Worm (Caenorhabditis elegans) whole organism, L4 larva: ENCODE data around the gene oxi-1.

ENCODE experiments used
- D1046.2 ChIP-seq: fragments of 200-800 bp; sonication (Bioruptor generic); IDR thresholded peaks from 2 replicates; pipeline ENCODE4 v1.3.6; 2022; ENCODE audit warnings: missing genetic modification characterization, missing compliant biosample characterization
- F10B5.3 ChIP-seq: sonication (generic microtip); optimal IDR thresholded peaks from 2 replicates; lab custom pipeline; 2016; ENCODE audit warnings: mild to moderate bottlenecking, missing genetic modification characterization, missing compliant biosample characterization
- F26F4.8 ChIP-seq: fragments of 200-800 bp; sonication (Bioruptor generic); conservative IDR thresholded peaks from 2 replicates; pipeline ENCODE4 v1.3.6; 2022; ENCODE audit warnings: missing genetic modification characterization, missing compliant biosample characterization
- T26A8.4 ChIP-seq: fragments of 200-800 bp; sonication (Bioruptor generic); IDR thresholded peaks from 2 replicates; pipeline ENCODE4 v1.3.6; 2022; ENCODE audit warnings: missing genetic modification characterization, missing compliant biosample characterization
- Y48G9A.11 ChIP-seq: fragments of 200-800 bp; sonication (Bioruptor generic); IDR thresholded peaks from 2 replicates; pipeline ENCODE4 v1.3.6; 2022; ENCODE audit warnings: missing genetic modification reagents, missing genetic modification characterization, missing compliant biosample characterization
- aha-1 ChIP-seq: fragments of 150-350 bp; peaks from one replicate; lab custom pipeline; 2014; ENCODE audit warnings: missing biosample characterization, missing genetic modification characterization
- ama-1 ChIP-seq: fragments of 150-350 bp; optimal IDR thresholded peaks from 2 replicates; lab custom pipeline; 2014; ENCODE audit warnings: inconsistent platforms, mixed read lengths
- ceh-32 ChIP-seq: sonication (generic microtip); optimal IDR thresholded peaks from 2 replicates; lab custom pipeline; 2016; ENCODE audit warnings: mild to moderate bottlenecking, missing genetic modification characterization, missing compliant biosample characterization; ENCODE audit not compliant: poor library complexity
- ceh-62 ChIP-seq: sonication (generic microtip); optimal IDR thresholded peaks from 2 replicates; lab custom pipeline; 2017; ENCODE audit warnings: missing biosample characterization, missing genetic modification characterization
- cey-2 ChIP-seq: sonication (generic microtip); optimal IDR thresholded peaks from 3 replicates; lab custom pipeline; 2017; ENCODE audit warnings: missing genetic modification characterization, mild to moderate bottlenecking, missing compliant biosample characterization, antibody characterized with exemption, borderline replicate concordance; ENCODE audit not compliant: insufficient read depth
- ctbp-1 ChIP-seq: fragments of 200-800 bp; sonication (Bioruptor generic); IDR thresholded peaks from 2 replicates; pipeline ENCODE4 v1.3.6; 2022; ENCODE audit warnings: missing genetic modification reagents, missing genetic modification characterization, missing compliant biosample characterization
- daf-16 ChIP-seq, 3 experiments: sonication (generic microtip); optimal IDR thresholded peaks; 2 replicates each; lab custom pipeline; 2016 to 2017; ENCODE audit warnings: missing genetic modification characterization in 3 of 3, missing genetic modification reagents in 3 of 3, mild to moderate bottlenecking in 2 of 3, missing compliant biosample characterization in 2 of 3, missing biosample characterization in 1 of 3, moderate library complexity in 1 of 3
- daf-8 ChIP-seq: fragments of 200-800 bp; sonication (Bioruptor generic); IDR thresholded peaks from 2 replicates; pipeline ENCODE4 v1.3.6; 2022; ENCODE audit warnings: missing genetic modification characterization, missing compliant biosample characterization
- dmd-8 ChIP-seq: fragments of 200-800 bp; sonication (Bioruptor generic); IDR thresholded peaks from 2 replicates; pipeline ENCODE4 v1.3.6; 2022; ENCODE audit warnings: missing genetic modification characterization, missing compliant biosample characterization
- dmd-9 ChIP-seq: fragments of 200-800 bp; sonication (Bioruptor generic); IDR thresholded peaks from 2 replicates; pipeline ENCODE4 v1.3.6; 2022; ENCODE audit warnings: missing genetic modification reagents, missing genetic modification characterization, missing compliant biosample characterization
- egl-27 ChIP-seq: sonication (generic microtip); optimal IDR thresholded peaks from 3 replicates; lab custom pipeline; 2017; ENCODE audit warnings: missing biosample characterization, missing genetic modification reagents, missing genetic modification characterization
- egl-43 ChIP-seq: fragments of 200-800 bp; sonication (Bioruptor generic); IDR thresholded peaks from 2 replicates; pipeline ENCODE4 v1.3.6; 2022; ENCODE audit warnings: missing genetic modification reagents, missing genetic modification characterization, missing compliant biosample characterization
- hif-1 ChIP-seq, 2 experiments: sonication (generic microtip); optimal IDR thresholded peaks; 2 replicates each; lab custom pipeline; 2016 to 2017; ENCODE audit warnings: missing compliant biosample characterization in 2 of 2, missing genetic modification characterization in 2 of 2, missing genetic modification reagents in 2 of 2, missing genotype in 2 of 2, mild to moderate bottlenecking in 1 of 2
- hlh-11 ChIP-seq: fragments of 200-800 bp; sonication (Bioruptor generic); optimal IDR thresholded peaks from 2 replicates; lab custom pipeline; 2018; ENCODE audit warnings: mild to moderate bottlenecking, missing genetic modification characterization, missing compliant biosample characterization
- jun-1 ChIP-seq: fragments of 150-350 bp; optimal IDR thresholded peaks from 2 replicates; lab custom pipeline; 2014; ENCODE audit warnings: missing biosample characterization, missing genetic modification reagents, missing genetic modification characterization
- lim-7 ChIP-seq: fragments of 200-800 bp; sonication (Bioruptor generic); IDR thresholded peaks from 2 replicates; pipeline ENCODE4 v1.3.6; 2022; ENCODE audit warnings: missing genetic modification characterization, missing compliant biosample characterization
- lin-1 ChIP-seq: fragments of 200-800 bp; sonication (Bioruptor generic); IDR thresholded peaks from 2 replicates; pipeline ENCODE4 v1.3.6; 2022; ENCODE audit warnings: missing genetic modification reagents, missing genetic modification characterization, missing compliant biosample characterization
- lin-13 ChIP-seq: fragments of 150-350 bp; optimal IDR thresholded peaks from 2 replicates; lab custom pipeline; 2014; ENCODE audit warnings: missing biosample characterization, missing genetic modification reagents, missing genetic modification characterization
- lin-38 ChIP-seq: fragments of 200-800 bp; sonication (Bioruptor generic); IDR thresholded peaks from 2 replicates; pipeline ENCODE4 v1.3.6; 2022; ENCODE audit warnings: missing genetic modification reagents, missing genetic modification characterization, missing compliant biosample characterization
- lin-39 ChIP-seq: fragments of 150-350 bp; optimal IDR thresholded peaks from 2 replicates; lab custom pipeline; 2014; ENCODE audit warnings: missing biosample characterization, missing genetic modification reagents, missing genetic modification characterization
- lir-3 ChIP-seq: sonication (generic microtip); optimal IDR thresholded peaks from 2 replicates; lab custom pipeline; 2016; ENCODE audit warnings: mild to moderate bottlenecking, missing genetic modification characterization, missing compliant biosample characterization
- lsy-2 ChIP-seq, 2 experiments: fragments of 150-350 bp in 1 of 2; sonication (generic microtip) in 1 of 2; optimal IDR thresholded peaks; 2 replicates each; lab custom pipeline; 2014 to 2017; ENCODE audit warnings: missing biosample characterization in 2 of 2, missing genetic modification characterization in 2 of 2
- madf-5 ChIP-seq, 2 experiments: fragments of 200-800 bp; sonication (Bioruptor generic); IDR thresholded peaks; 2 replicates each; pipeline ENCODE4 v1.3.6; 2022; ENCODE audit warnings: missing compliant biosample characterization in 2 of 2, missing genetic modification characterization in 2 of 2
- madf-9 ChIP-seq: fragments of 200-800 bp; sonication (Bioruptor generic); conservative IDR thresholded peaks from 2 replicates; pipeline ENCODE4 v1.3.6; 2022; ENCODE audit warnings: missing genetic modification reagents, missing genetic modification characterization, missing compliant biosample characterization
- mep-1 ChIP-seq: fragments of 150-350 bp; sonication (generic microtip); optimal IDR thresholded peaks from 3 replicates; lab custom pipeline; 2014; ENCODE audit warnings: missing biosample characterization, missing genetic modification characterization
- nhr-102 ChIP-seq: sonication (generic microtip); optimal IDR thresholded peaks from 2 replicates; lab custom pipeline; 2016; ENCODE audit warnings: mild to moderate bottlenecking, missing genetic modification characterization, moderate library complexity, missing compliant biosample characterization
- nhr-111 ChIP-seq: fragments of 200-800 bp; sonication (Bioruptor generic); optimal IDR thresholded peaks from 2 replicates; lab custom pipeline; 2018; ENCODE audit warnings: mild to moderate bottlenecking, missing genetic modification characterization, missing compliant biosample characterization
- nhr-237 ChIP-seq: sonication (generic microtip); optimal IDR thresholded peaks from 2 replicates; lab custom pipeline; 2017; ENCODE audit warnings: missing biosample characterization, missing genetic modification characterization
- nhr-25 ChIP-seq: sonication (generic microtip); optimal IDR thresholded peaks from 2 replicates; lab custom pipeline; 2017; ENCODE audit warnings: missing genetic modification characterization, mild to moderate bottlenecking, missing compliant biosample characterization, antibody characterized with exemption, moderate library complexity, borderline replicate concordance; ENCODE audit not compliant: insufficient read depth
- nhr-28 ChIP-seq: fragments of 150-350 bp; optimal IDR thresholded peaks from 2 replicates; lab custom pipeline; 2014; ENCODE audit warnings: missing biosample characterization, missing genetic modification characterization
- nhr-76 ChIP-seq: fragments of 150-350 bp; optimal IDR thresholded peaks from 2 replicates; lab custom pipeline; 2014; ENCODE audit warnings: missing biosample characterization, missing genetic modification characterization
- pha-4 ChIP-seq, 2 experiments: fragments of 150-350 bp in 1 of 2; fragments of 200-800 bp in 1 of 2; sonication (Bioruptor generic) in 1 of 2; IDR thresholded peaks in 1 of 2; optimal IDR thresholded peaks in 1 of 2; 2 replicates each; pipeline versions ENCODE4 v1.3.6 to Lab custom; 2014 to 2022; ENCODE audit warnings: missing genetic modification characterization in 2 of 2, missing genetic modification reagents in 2 of 2, missing biosample characterization in 1 of 2, missing compliant biosample characterization in 1 of 2
- pqm-1 ChIP-seq: sonication (generic microtip); optimal IDR thresholded peaks from 2 replicates; lab custom pipeline; 2017; ENCODE audit warnings: missing biosample characterization, missing genetic modification characterization
- saeg-2 ChIP-seq: fragments of 200-800 bp; sonication (Bioruptor generic); IDR thresholded peaks from 2 replicates; pipeline ENCODE4 v1.3.6; 2022; ENCODE audit warnings: missing genetic modification reagents, missing genetic modification characterization, missing compliant biosample characterization
- set-16 ChIP-seq: fragments of 200-800 bp; sonication (Bioruptor generic); IDR thresholded peaks from 2 replicates; pipeline ENCODE4 v1.3.6; 2022; ENCODE audit warnings: missing genetic modification reagents, missing genetic modification characterization, missing compliant biosample characterization
- snpc-1.2 ChIP-seq: fragments of 200-800 bp; sonication (Bioruptor generic); IDR thresholded peaks from 2 replicates; pipeline ENCODE4 v1.3.6; 2022; ENCODE audit warnings: missing genetic modification reagents, missing genetic modification characterization, missing compliant biosample characterization
- spr-1 ChIP-seq: sonication (generic microtip); optimal IDR thresholded peaks from 2 replicates; lab custom pipeline; 2016; ENCODE audit warnings: mild to moderate bottlenecking, missing genetic modification characterization, missing compliant biosample characterization
- zfp-3 ChIP-seq: fragments of 200-800 bp; sonication (Bioruptor generic); conservative IDR thresholded peaks from 2 replicates; pipeline ENCODE4 v1.3.6; 2022; ENCODE audit warnings: missing genetic modification reagents, missing genetic modification characterization, missing compliant biosample characterization
- zip-2 ChIP-seq: fragments of 150-350 bp; optimal IDR thresholded peaks from 2 replicates; lab custom pipeline; 2014; ENCODE audit warnings: missing biosample characterization, missing genetic modification characterization
- ztf-7 ChIP-seq: fragments of 150-350 bp; optimal IDR thresholded peaks from 2 replicates; lab custom pipeline; 2014; ENCODE audit warnings: missing biosample characterization, missing genetic modification characterization

oxi-1 gene

ce11 chrIII:10816800-10817418 is 41.2 kb upstream of the oxi-1 start, which contains the start of gene sca-1:
sca-1 (minus strand) TSS chrIII:10816850.
- TF ChIP-seq D1046.2 (GFP tag; lab: Robert Waterston, UW) (0 out of 2 replicates have a peak, but pooled peaks have one; percentile 9), Y48G9A.11 (GFP tag; lab: Robert Waterston, UW) (no peak), lin-38 (GFP tag; lab: Robert Waterston, UW) (no peak), ctbp-1 (no peak), T26A8.4 (0 out of 2 replicates have a peak, but pooled peaks have one; percentile 13), zfp-3 (GFP tag; lab: Robert Waterston, UW) (no peak), F10B5.3 (tag; lab: Kevin White, UChicago) (no peak), daf-8 (GFP tag; lab: Robert Waterston, UW) (no peak), daf-16 (GFP tag; optimal IDR thresholded peaks at IDR 0.05; lab: Kevin White, UChicago) (peak in 1 of 2 experiments; percentile 20), daf-16 (tag; optimal IDR thresholded peaks at IDR 0.05; lab: Kevin White, UChicago) (no peak), ztf-7 (no peak), lin-1 (GFP tag; lab: Robert Waterston, UW) (no peak), hif-1 (tag; optimal IDR thresholded peaks at IDR 0.05; lab: Kevin White, UChicago) (no peak), hlh-11 (tag; lab: Kevin White, UChicago) (peak; percentile 48), madf-5 (GFP tag; IDR thresholded peaks at IDR 0.05; lab: Robert Waterston, UW) (0 out of 4 replicates have a peak, but pooled peaks of 1 of the 2 experiments have one; percentile 61), ceh-62 (no peak), nhr-76 (tag; lab: Kevin White, UChicago) (no peak), nhr-237 (tag; lab: Kevin White, UChicago) (no peak), lin-13 (GFP tag; lab: Kevin White, UChicago) (no peak), jun-1 (tag; lab: Kevin White, UChicago) (no peak), lir-3 (no peak), zip-2 (no peak), egl-27 (tag; lab: Kevin White, UChicago) (no peak), nhr-102 (tag; lab: Kevin White, UChicago) (no peak), aha-1 (peak; percentile 75), spr-1 (tag; lab: Kevin White, UChicago) (no peak), ceh-32 (tag; lab: Kevin White, UChicago) (no peak), mep-1 (no peak), lin-39 (tag; lab: Kevin White, UChicago) (no peak), set-16 (GFP tag; lab: Robert Waterston, UW) (peak; percentile 89), madf-9 (no peak), pqm-1 (tag; lab: Kevin White, UChicago) (no peak), pha-4 (GFP tag; IDR thresholded peaks at IDR 0.05; lab: Robert Waterston, UW) (no peak), pha-4 (tag; optimal IDR thresholded peaks at IDR 0.05; lab: Kevin White, UChicago) (no peak), nhr-28 (tag; lab: Kevin White, UChicago) (no peak), nhr-111 (GFP tag; lab: Kevin White, UChicago) (no peak), snpc-1.2 (GFP tag; lab: Robert Waterston, UW) (no peak), lim-7 (GFP tag; lab: Robert Waterston, UW) (no peak), saeg-2 (GFP tag; lab: Robert Waterston, UW) (no peak), dmd-9 (GFP tag; lab: Robert Waterston, UW) (0 out of 2 replicates have a peak, but pooled peaks have one; percentile 7), F26F4.8 (GFP tag; lab: Robert Waterston, UW) (no peak), cey-2 (tag; lab: Kevin White, UChicago) (no peak), dmd-8 (no peak), ama-1 (lab: Kevin White, UChicago) (no peak), nhr-25 (tag; lab: Kevin White, UChicago) (no peak), egl-43 (peak; percentile 33; the same call in 1 of the 2 replicates), lsy-2 (tag; optimal IDR thresholded peaks at IDR 0.05; lab: Kevin White, UChicago) (no peak)
